Fruit fly (Drosophila melanogaster) whole organism, prepupa: ENCODE data around the gene Sec16.

Source experiments
- CG10631 ChIP-seq: fragments of 200-800 bp; sonication (Bioruptor generic); optimal IDR thresholded peaks from 2 replicates; lab custom pipeline; 2016; ENCODE audit warnings: missing biosample characterization, missing genetic modification characterization
- CG11294 ChIP-seq: fragments of 200-800 bp; sonication (Bioruptor generic); IDR thresholded peaks from 2 replicates; pipeline ENCODE4 v1.3.6; 2022; ENCODE audit warnings: missing biosample characterization, missing genetic modification characterization
- CG11902 ChIP-seq: fragments of 200-800 bp; sonication (Bioruptor generic); optimal IDR thresholded peaks from 3 replicates; lab custom pipeline; 2016; ENCODE audit warnings: missing biosample characterization, missing genetic modification characterization
- CG15336 ChIP-seq: fragments of 200-800 bp; sonication (Bioruptor generic); IDR thresholded peaks from 2 replicates; pipeline ENCODE4 v1.3.6; 2022; ENCODE audit warnings: missing biosample characterization, missing genetic modification characterization
- CG1621 ChIP-seq: fragments of 200-800 bp; sonication (Bioruptor generic); optimal IDR thresholded peaks from 3 replicates; lab custom pipeline; 2018; ENCODE audit warnings: missing biosample characterization, mild to moderate bottlenecking, missing genetic modification characterization
- CG16779 ChIP-seq: fragments of 200-800 bp; sonication (Bioruptor generic); optimal IDR thresholded peaks from 3 replicates; lab custom pipeline; 2017; ENCODE audit warnings: missing biosample characterization, mild to moderate bottlenecking, missing genetic modification characterization
- CG3032 ChIP-seq: fragments of 200-800 bp; optimal IDR thresholded peaks from 2 replicates; lab custom pipeline; 2019; ENCODE audit warnings: missing biosample characterization, mild to moderate bottlenecking, missing genetic modification characterization, moderate library complexity
- CG32006 ChIP-seq: fragments of 200-800 bp; sonication (Bioruptor generic); optimal IDR thresholded peaks from 3 replicates; lab custom pipeline; 2017; ENCODE audit warnings: missing biosample characterization, mild to moderate bottlenecking, missing genetic modification characterization
- CG34406 ChIP-seq: fragments of 200-800 bp; sonication (Bioruptor generic); optimal IDR thresholded peaks from 3 replicates; lab custom pipeline; 2016; ENCODE audit warnings: missing biosample characterization, missing genetic modification characterization
- CG3919 ChIP-seq: fragments of 200-800 bp; sonication (Bioruptor generic); optimal IDR thresholded peaks from 3 replicates; lab custom pipeline; 2016; ENCODE audit warnings: missing biosample characterization, missing genetic modification characterization
- CG4318 ChIP-seq: fragments of 200-800 bp; sonication (Bioruptor generic); optimal IDR thresholded peaks from 3 replicates; lab custom pipeline; 2017; ENCODE audit warnings: missing biosample characterization, mild to moderate bottlenecking, missing genetic modification characterization
- CG6163 ChIP-seq: fragments of 200-800 bp; sonication (Bioruptor generic); IDR thresholded peaks from 3 replicates; pipeline ENCODE4 v1.3.6; 2022; ENCODE audit warnings: missing biosample characterization, missing genetic modification characterization
- CG6276 ChIP-seq: fragments of 200-800 bp; sonication (Bioruptor generic); optimal IDR thresholded peaks from 2 replicates; lab custom pipeline; 2017; ENCODE audit warnings: missing biosample characterization, mild to moderate bottlenecking, missing genetic modification characterization
- CG6792 ChIP-seq: fragments of 200-800 bp; sonication (Bioruptor generic); optimal IDR thresholded peaks from 3 replicates; lab custom pipeline; 2016; ENCODE audit warnings: missing biosample characterization, missing genetic modification characterization
- CG6854 ChIP-seq: fragments of 200-800 bp; sonication (Bioruptor generic); optimal IDR thresholded peaks from 2 replicates; lab custom pipeline; 2017; ENCODE audit warnings: missing biosample characterization, mild to moderate bottlenecking, missing genetic modification characterization
- CG7368 ChIP-seq: fragments of 200-800 bp; sonication (Bioruptor generic); optimal IDR thresholded peaks from 3 replicates; lab custom pipeline; 2016; ENCODE audit warnings: missing biosample characterization, missing genetic modification characterization
- CG8119 ChIP-seq: fragments of 200-800 bp; sonication (Bioruptor generic); IDR thresholded peaks from 3 replicates; pipeline ENCODE4 v1.3.6; 2022; ENCODE audit warnings: missing biosample characterization, missing genetic modification characterization
- CG8319 ChIP-seq: fragments of 200-800 bp; sonication (Bioruptor generic); optimal IDR thresholded peaks from 3 replicates; lab custom pipeline; 2016; ENCODE audit warnings: missing biosample characterization, missing genetic modification characterization
- CG9139 ChIP-seq: fragments of 200-800 bp; sonication (Bioruptor generic); optimal IDR thresholded peaks from 3 replicates; lab custom pipeline; 2017; ENCODE audit warnings: missing biosample characterization, mild to moderate bottlenecking, missing genetic modification characterization
- Eip75B ChIP-seq: fragments of 200-800 bp; sonication (Bioruptor generic); optimal IDR thresholded peaks from 3 replicates; lab custom pipeline; 2016; ENCODE audit warnings: missing biosample characterization, missing genetic modification characterization
- Eip78C ChIP-seq: fragments of 200-800 bp; sonication (Bioruptor generic); peaks from one replicate; lab custom pipeline; 2016; ENCODE audit warnings: missing biosample characterization, missing genetic modification characterization
- Eip93F ChIP-seq: fragments of 200-800 bp; sonication (Bioruptor generic); optimal IDR thresholded peaks from 2 replicates; lab custom pipeline; 2016; ENCODE audit warnings: missing biosample characterization, mild to moderate bottlenecking, missing genetic modification characterization
- Hr38 ChIP-seq: sonication (Bioruptor generic); optimal IDR thresholded peaks from 2 replicates; lab custom pipeline; 2016; ENCODE audit warnings: missing biosample characterization, missing genetic modification characterization
- Hr39 ChIP-seq: fragments of 200-800 bp; sonication (Bioruptor generic); optimal IDR thresholded peaks from 2 replicates; lab custom pipeline; 2016; ENCODE audit warnings: missing biosample characterization, missing genetic modification characterization
- Hr4 ChIP-seq: fragments of 200-800 bp; sonication (Bioruptor generic); optimal IDR thresholded peaks from 3 replicates; lab custom pipeline; 2016; ENCODE audit warnings: missing biosample characterization, missing genetic modification characterization
- Lpt ChIP-seq: fragments of 200-800 bp; sonication (Bioruptor generic); optimal IDR thresholded peaks from 3 replicates; lab custom pipeline; 2016; ENCODE audit warnings: missing biosample characterization, missing genetic modification characterization
- Smox ChIP-seq: fragments of 200-800 bp; sonication (Bioruptor generic); optimal IDR thresholded peaks from 3 replicates; lab custom pipeline; 2016; ENCODE audit warnings: missing biosample characterization, missing genetic modification characterization
- Sox102F ChIP-seq: fragments of 200-800 bp; sonication (Bioruptor generic); optimal IDR thresholded peaks from 2 replicates; lab custom pipeline; 2016; ENCODE audit warnings: missing biosample characterization, mild to moderate bottlenecking, missing genetic modification characterization
- Sox14 ChIP-seq: fragments of 200-800 bp; sonication (Bioruptor generic); optimal IDR thresholded peaks from 3 replicates; lab custom pipeline; 2016; ENCODE audit warnings: missing biosample characterization, missing genetic modification characterization
- Sox15 ChIP-seq: fragments of 200-800 bp; sonication (Bioruptor generic); optimal IDR thresholded peaks from 3 replicates; lab custom pipeline; 2016; ENCODE audit warnings: missing biosample characterization, missing genetic modification characterization
- achi ChIP-seq: fragments of 200-800 bp; sonication (Bioruptor generic); optimal IDR thresholded peaks from 3 replicates; lab custom pipeline; 2016; ENCODE audit warnings: missing biosample characterization, missing genetic modification characterization
- acj6 ChIP-seq: fragments of 200-800 bp; sonication (Bioruptor generic); optimal IDR thresholded peaks from 3 replicates; lab custom pipeline; 2016; ENCODE audit warnings: missing biosample characterization, missing genetic modification characterization
- cyc ChIP-seq: fragments of 200-800 bp; sonication (Bioruptor generic); optimal IDR thresholded peaks from 3 replicates; lab custom pipeline; 2016; ENCODE audit warnings: missing biosample characterization, missing genetic modification characterization
- dsx ChIP-seq: fragments of 200-800 bp; optimal IDR thresholded peaks from 3 replicates; lab custom pipeline; 2019; ENCODE audit warnings: missing biosample characterization, mild to moderate bottlenecking, missing genetic modification characterization, moderate library complexity; ENCODE audit not compliant: poor library complexity, severe bottlenecking
- esn ChIP-seq: fragments of 200-800 bp; sonication (Bioruptor generic); optimal IDR thresholded peaks from 2 replicates; lab custom pipeline; 2016; ENCODE audit warnings: missing biosample characterization, mild to moderate bottlenecking, missing genetic modification characterization, moderate library complexity
- fd59A ChIP-seq: fragments of 200-800 bp; sonication (Bioruptor generic); optimal IDR thresholded peaks from 2 replicates; lab custom pipeline; 2017; ENCODE audit warnings: missing biosample characterization, mild to moderate bottlenecking, missing genetic modification characterization, missing genetic modification reagents
- fd85E ChIP-seq: fragments of 200-800 bp; sonication (Bioruptor generic); optimal IDR thresholded peaks from 3 replicates; lab custom pipeline; 2016; ENCODE audit warnings: missing biosample characterization, missing genetic modification characterization
- fkh ChIP-seq: fragments of 200-800 bp; sonication (Bioruptor generic); optimal IDR thresholded peaks from 3 replicates; lab custom pipeline; 2017; ENCODE audit warnings: missing biosample characterization, mild to moderate bottlenecking, missing genetic modification characterization, moderate library complexity
- lz ChIP-seq: fragments of 200-800 bp; sonication (Bioruptor generic); optimal IDR thresholded peaks from 3 replicates; lab custom pipeline; 2016; ENCODE audit warnings: missing biosample characterization, missing genetic modification characterization
- net ChIP-seq: fragments of 200-800 bp; sonication (Bioruptor generic); optimal IDR thresholded peaks from 3 replicates; lab custom pipeline; 2016; ENCODE audit warnings: missing biosample characterization, missing genetic modification characterization
- pdm3 ChIP-seq: fragments of 200-800 bp; sonication (Bioruptor generic); optimal IDR thresholded peaks from 3 replicates; lab custom pipeline; 2016; ENCODE audit warnings: missing biosample characterization, missing genetic modification characterization
- salr ChIP-seq, 2 experiments: fragments of 200-800 bp; sonication (Bioruptor generic); optimal IDR thresholded peaks; 3 replicates each; lab custom pipeline; 2016 to 2018; ENCODE audit warnings: missing biosample characterization in 2 of 2, missing genetic modification characterization in 2 of 2, mild to moderate bottlenecking in 1 of 2
- ss ChIP-seq, 2 experiments: fragments of 200-800 bp; sonication (Bioruptor generic); optimal IDR thresholded peaks; 2 replicates in 1 of 2; 3 replicates in 1 of 2; lab custom pipeline; 2017 to 2018; ENCODE audit warnings: mild to moderate bottlenecking in 2 of 2, missing biosample characterization in 2 of 2, missing genetic modification characterization in 2 of 2, moderate library complexity in 1 of 2
- svp ChIP-seq: fragments of 200-800 bp; sonication (Bioruptor generic); peaks from one replicate; lab custom pipeline; 2016; ENCODE audit warnings: missing biosample characterization, missing genetic modification characterization
- topi ChIP-seq: fragments of 200-800 bp; sonication (Bioruptor generic); optimal IDR thresholded peaks from 3 replicates; lab custom pipeline; 2016; ENCODE audit warnings: missing biosample characterization, missing genetic modification characterization
- vri ChIP-seq: fragments of 200-800 bp; sonication (Bioruptor generic); optimal IDR thresholded peaks from 3 replicates; lab custom pipeline; 2016; ENCODE audit warnings: missing biosample characterization, mild to moderate bottlenecking, missing genetic modification characterization

The Sec16 gene

dm6 chrX:12579506-12579999 is 16.3 kb upstream of the Sec16 start (continued):
- TF ChIP-seq ss (GFP tag; optimal IDR thresholded peaks at IDR 0.05; lab: Kevin White, UChicago) = peak; percentile 73 to 96
- peak; percentile 99 for TF ChIP-seq Sox14 (GFP tag; lab: Kevin White, UChicago)
- peak; percentile 92 for TF ChIP-seq dsx (GFP tag; lab: Kevin White, UChicago)
- peak; percentile 92 for TF ChIP-seq fkh
- peak; percentile 99 for TF ChIP-seq esn (GFP tag; lab: Kevin White, UChicago)
- peak; percentile 98 for TF ChIP-seq CG8319 (GFP tag; lab: Kevin White, UChicago)
- peak; percentile 98 for TF ChIP-seq Hr4 (GFP tag; lab: Kevin White, UChicago)
- peak; percentile 99 for TF ChIP-seq svp (GFP tag; lab: Kevin White, UChicago)
- peak; percentile 93 for TF ChIP-seq CG6163 (GFP tag; lab: Robert Waterston, UW)
- TF ChIP-seq Sox15 (GFP tag; lab: Kevin White, UChicago) = peak; percentile 98
- TF ChIP-seq topi (GFP tag; lab: Kevin White, UChicago) = peak; percentile 99
- TF ChIP-seq CG4318 (GFP tag; lab: Kevin White, UChicago) = peak; percentile 99
- peak; percentile 97 for TF ChIP-seq fd59A (GFP tag; lab: Kevin White, UChicago)
- TF ChIP-seq CG3919 (GFP tag; lab: Kevin White, UChicago) = peak; percentile 97
- peak; percentile 98 for TF ChIP-seq acj6 (GFP tag; lab: Kevin White, UChicago)
- TF ChIP-seq CG10631 (GFP tag; lab: Kevin White, UChicago) = peak; percentile 98
- peak; percentile 99 for TF ChIP-seq lz
- peak; percentile 99 for TF ChIP-seq Hr39 (GFP tag; lab: Kevin White, UChicago)
- peak; percentile 92 to 98 for TF ChIP-seq salr (GFP tag; optimal IDR thresholded peaks at IDR 0.05; lab: Kevin White, UChicago)
- TF ChIP-seq Lpt (GFP tag; lab: Kevin White, UChicago) = peak; percentile 98
- peak; percentile 99 for TF ChIP-seq pdm3 (GFP tag; lab: Kevin White, UChicago)
- TF ChIP-seq Eip93F (GFP tag; lab: Kevin White, UChicago) = peak; percentile 93
- peak; percentile 98 for TF ChIP-seq CG6792 (GFP tag; lab: Kevin White, UChicago)
- TF ChIP-seq CG15336 (GFP tag; lab: Robert Waterston, UW) = peak; percentile 98
- TF ChIP-seq CG11294 (GFP tag; lab: Robert Waterston, UW) = peak; percentile 95
- peak; percentile 99 for TF ChIP-seq Smox (GFP tag; lab: Kevin White, UChicago)
- TF ChIP-seq cyc (GFP tag; lab: Kevin White, UChicago) = peak; percentile 98
- peak; percentile 98 for TF ChIP-seq CG8119 (GFP tag; lab: Robert Waterston, UW)
- peak; percentile 92 for TF ChIP-seq CG9139 (GFP tag; lab: Kevin White, UChicago)
- peak; percentile 97 for TF ChIP-seq CG11902 (GFP tag; lab: Kevin White, UChicago)
- peak; percentile 98 for TF ChIP-seq net
- peak; percentile 98 for TF ChIP-seq Eip75B
- TF ChIP-seq CG34406 (GFP tag; lab: Kevin White, UChicago) = peak; percentile 98
- TF ChIP-seq CG7368 (GFP tag; lab: Kevin White, UChicago) = peak; percentile 96
- peak; percentile 96 for TF ChIP-seq CG6854 (GFP tag; lab: Kevin White, UChicago)
- TF ChIP-seq Sox102F (GFP tag; lab: Kevin White, UChicago) = peak; percentile 99
- TF ChIP-seq CG6276 = peak; percentile 98

DNA sequence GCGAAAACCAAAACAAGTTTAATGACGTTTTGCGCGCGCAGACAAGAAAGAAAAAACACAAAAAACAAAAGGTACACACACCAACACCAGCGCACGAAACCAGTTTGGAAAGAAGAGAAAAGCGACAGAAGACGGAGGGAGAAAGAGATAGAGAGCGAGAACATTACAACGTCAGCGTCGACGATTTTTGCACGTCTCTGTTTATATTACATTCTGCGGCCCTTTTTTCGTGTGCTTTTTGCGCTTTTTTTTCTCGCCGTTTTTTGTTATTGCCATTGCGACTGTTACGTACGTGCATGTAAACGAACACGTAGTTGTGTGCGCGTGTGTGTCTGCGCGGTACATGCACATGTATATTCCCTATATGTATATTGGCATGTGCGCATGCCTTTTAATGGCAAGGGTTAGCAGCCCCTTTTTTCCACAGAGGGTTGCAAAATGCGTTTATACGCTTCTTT is 15.8 kb upstream of the Sec16 start:
- TF ChIP-seq CG16779 (tag; lab: Kevin White, UChicago) = no peak
- TF ChIP-seq topi (GFP tag; lab: Kevin White, UChicago) = no peak
- TF ChIP-seq Eip93F (GFP tag; lab: Kevin White, UChicago) = no peak
- TF ChIP-seq Eip78C (GFP tag; lab: Kevin White, UChicago) = peak; percentile 13
- no peak for TF ChIP-seq Lpt (GFP tag; lab: Kevin White, UChicago)
- TF ChIP-seq CG6163 (GFP tag; lab: Robert Waterston, UW) = peak; percentile 73
- TF ChIP-seq lz = no peak
- TF ChIP-seq CG9139 (GFP tag; lab: Kevin White, UChicago) = no peak
- TF ChIP-seq fd85E = no peak
- peak; percentile 86 for TF ChIP-seq vri (GFP tag; lab: Kevin White, UChicago)
- TF ChIP-seq Sox14 (GFP tag; lab: Kevin White, UChicago) = no peak
- TF ChIP-seq net = no peak
- TF ChIP-seq achi (GFP tag; lab: Kevin White, UChicago) = no peak
- TF ChIP-seq ss (GFP tag; optimal IDR thresholded peaks at IDR 0.05; lab: Kevin White, UChicago) = peak; percentile 22 to 65
- TF ChIP-seq CG34406 (GFP tag; lab: Kevin White, UChicago) = no peak
- no peak for TF ChIP-seq CG3032 (tag; lab: Kevin White, UChicago)
- TF ChIP-seq Hr4 (GFP tag; lab: Kevin White, UChicago) = no peak
- no peak for TF ChIP-seq esn (GFP tag; lab: Kevin White, UChicago)
- no peak for TF ChIP-seq salr (GFP tag; optimal IDR thresholded peaks at IDR 0.05; lab: Kevin White, UChicago)
- TF ChIP-seq CG1621 (tag; lab: Kevin White, UChicago) = no peak
- TF ChIP-seq CG6276 = no peak
- TF ChIP-seq acj6 (GFP tag; lab: Kevin White, UChicago) = no peak
- TF ChIP-seq fd59A (GFP tag; lab: Kevin White, UChicago) = no peak
- no peak for TF ChIP-seq Hr38 (GFP tag; lab: Kevin White, UChicago)
- no peak for TF ChIP-seq CG6854 (GFP tag; lab: Kevin White, UChicago)
- no peak for TF ChIP-seq CG32006 (GFP tag; lab: Kevin White, UChicago)
- no peak for TF ChIP-seq CG3919 (GFP tag; lab: Kevin White, UChicago)
- TF ChIP-seq CG4318 (GFP tag; lab: Kevin White, UChicago) = no peak
- no peak for TF ChIP-seq pdm3 (GFP tag; lab: Kevin White, UChicago)
